Worm (Caenorhabditis elegans): ENCODE measurements around the gene C44C10.3.

C44C10.3 gene

ce11 chrX:11745821-11746485 lies 43.6 kb downstream of the C44C10.3 start, which contains the start of gene C40H5.2:
Gene C40H5.2, plus strand, starts transcription at chrX:11746076.
- TF ChIP-seq lsy-2 (tag; optimal IDR thresholded peaks at IDR 0.05) (no peak), nhr-77 (tag; optimal IDR thresholded peaks at IDR 0.05) (no peak), sma-3 (GFP tag; optimal IDR thresholded peaks at IDR 0.05) (no peak), nhr-23 (tag; optimal IDR thresholded peaks at IDR 0.05) (no peak), aly-2 (tag; optimal IDR thresholded peaks at IDR 0.05) (no peak), elt-3 (tag; optimal IDR thresholded peaks at IDR 0.05) (no peak), elt-1 (tag; optimal IDR thresholded peaks at IDR 0.05) (no peak), nhr-11 (tag; optimal IDR thresholded peaks at IDR 0.05) (no peak), lin-11 (tag; optimal IDR thresholded peaks at IDR 0.05) (no peak), ztf-1 (GFP tag; conservative IDR thresholded peaks at IDR 0.05) (no peak), gmeb-1 (tag; optimal IDR thresholded peaks at IDR 0.05) (no peak), unc-39 (tag; optimal IDR thresholded peaks at IDR 0.05) (no peak), sem-4 (tag; optimal IDR thresholded peaks at IDR 0.05) (no peak), nhr-12 (tag; optimal IDR thresholded peaks at IDR 0.05) (no peak), dmd-4 (tag; optimal IDR thresholded peaks at IDR 0.05) (no peak), mbf-1 (tag; optimal IDR thresholded peaks at IDR 0.05) (no peak), R02D3.7 (tag; optimal IDR thresholded peaks at IDR 0.05) (no peak)

ce11 chrX:11752289-11752688 lies 50.0 kb downstream of the C44C10.3 start:
- TF ChIP-seq ceh-82 (tag; optimal IDR thresholded peaks at IDR 0.05), result no peak
- no peak for TF ChIP-seq nhr-23 (tag; optimal IDR thresholded peaks at IDR 0.05)
- TF ChIP-seq nhr-6 (tag; optimal IDR thresholded peaks at IDR 0.05), result no peak
- TF ChIP-seq lsy-2 (tag; optimal IDR thresholded peaks at IDR 0.05), result no peak
- no peak for TF ChIP-seq gmeb-1 (tag; optimal IDR thresholded peaks at IDR 0.05)
- TF ChIP-seq egl-27 (tag; optimal IDR thresholded peaks at IDR 0.05), result no peak
- no peak for TF ChIP-seq unc-55 (GFP tag; optimal IDR thresholded peaks at IDR 0.05)
- no peak for TF ChIP-seq R02D3.7 (tag; optimal IDR thresholded peaks at IDR 0.05)
- no peak for TF ChIP-seq zag-1 (tag; optimal IDR thresholded peaks at IDR 0.05)
- no peak for TF ChIP-seq sma-9 (GFP tag; optimal IDR thresholded peaks at IDR 0.05)
- no peak for TF ChIP-seq sma-9 (tag; optimal IDR thresholded peaks at IDR 0.05)
- no peak for TF ChIP-seq fos-1 (tag; optimal IDR thresholded peaks at IDR 0.05)
- TF ChIP-seq nhr-21 (tag; optimal IDR thresholded peaks at IDR 0.05), result no peak

- TF ChIP-seq elt-3 (tag; optimal IDR thresholded peaks at IDR 0.05) (no peak), ceh-82 (tag; optimal IDR thresholded peaks at IDR 0.05) (no peak), nhr-6 (tag; optimal IDR thresholded peaks at IDR 0.05) (no peak), nhr-11 (tag; optimal IDR thresholded peaks at IDR 0.05) (no peak), nhr-25 (tag; optimal IDR thresholded peaks at IDR 0.05) (no peak), nhr-21 (tag; optimal IDR thresholded peaks at IDR 0.05) (no peak), sma-9 (GFP tag; optimal IDR thresholded peaks at IDR 0.05) (no peak), sma-9 (tag; optimal IDR thresholded peaks at IDR 0.05) (no peak), nhr-10 (tag; optimal IDR thresholded peaks at IDR 0.05) (no peak), nhr-129 (tag; optimal IDR thresholded peaks at IDR 0.05) (no peak), ama-1 (optimal IDR thresholded peaks at IDR 0.05) (no peak), skn-1 (tag; optimal IDR thresholded peaks at IDR 0.05) (no peak), ceh-16 (tag; optimal IDR thresholded peaks at IDR 0.05) (no peak), nhr-237 (tag; optimal IDR thresholded peaks at IDR 0.05) (no peak), gmeb-1 (tag; optimal IDR thresholded peaks at IDR 0.05) (no peak), unc-39 (tag; optimal IDR thresholded peaks at IDR 0.05) (no peak), mbf-1 (tag; optimal IDR thresholded peaks at IDR 0.05) (no peak), egl-27 (tag; optimal IDR thresholded peaks at IDR 0.05) (no peak), unc-62 (GFP tag; optimal IDR thresholded peaks at IDR 0.05) (no peak), crh-2 (tag; optimal IDR thresholded peaks at IDR 0.05) (no peak)
Observed at ce11 chrX:11753155-11753554, 50.8 kb downstream of the C44C10.3 start.

All from whole organism, L2 larva.